Worm (Caenorhabditis elegans) whole organism, early embryonic: ENCODE data around the gene fbxc-51.

Experiments used
- F13C5.2 ChIP-seq: sonication (generic microtip); optimal IDR thresholded peaks from 2 replicates; lab custom pipeline; 2017; ENCODE audit warnings: mild to moderate bottlenecking, missing genetic modification characterization, inconsistent platforms, missing compliant biosample characterization
- ama-1 ChIP-seq: fragments of 150-350 bp; optimal IDR thresholded peaks from 2 replicates; lab custom pipeline; 2014
- ceh-36 ChIP-seq: sonication (generic microtip); optimal IDR thresholded peaks from 2 replicates; lab custom pipeline; 2016; ENCODE audit warnings: missing genetic modification characterization, inconsistent platforms, missing compliant biosample characterization
- ets-7 ChIP-seq: sonication (generic microtip); optimal IDR thresholded peaks from 2 replicates; lab custom pipeline; 2016; ENCODE audit warnings: missing genotype, missing genetic modification characterization, missing compliant biosample characterization
- flt-1 ChIP-seq: fragments of 200-800 bp; sonication (Bioruptor generic); IDR thresholded peaks from 2 replicates; pipeline ENCODE4 v1.3.6; 2022; ENCODE audit warnings: missing genetic modification characterization, missing compliant biosample characterization
- hnd-1 ChIP-seq: sonication (generic microtip); optimal IDR thresholded peaks from 2 replicates; lab custom pipeline; 2016; ENCODE audit warnings: missing genetic modification characterization, missing compliant biosample characterization
- pes-1 ChIP-seq: fragments of 200-800 bp; sonication (Bioruptor generic); IDR thresholded peaks from 2 replicates; pipeline ENCODE4 v1.3.6; 2022; ENCODE audit warnings: missing genetic modification reagents, missing genetic modification characterization, missing compliant biosample characterization
- tra-4 ChIP-seq: sonication (generic microtip); optimal IDR thresholded peaks from 2 replicates; lab custom pipeline; 2017; ENCODE audit warnings: missing genetic modification characterization, missing compliant biosample characterization

DNA sequence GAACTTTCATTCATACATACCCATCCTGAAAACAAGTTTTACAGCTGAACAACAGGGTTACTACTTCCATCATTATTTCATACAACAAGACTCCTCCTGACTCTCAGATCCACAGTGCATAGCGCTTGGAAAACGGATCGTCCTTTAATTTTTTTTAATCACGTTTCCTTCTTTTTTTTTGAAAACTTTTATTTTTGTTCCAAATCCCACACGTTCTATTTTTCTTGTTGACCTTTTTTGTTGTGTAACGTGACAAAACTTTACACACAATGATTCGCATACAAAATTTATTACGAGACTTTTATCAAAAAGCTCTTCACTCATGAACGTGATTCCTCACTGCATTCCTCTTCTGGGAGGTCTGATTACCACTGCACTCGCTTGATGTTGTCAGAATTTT is 28.5 kb upstream of the fbxc-51 start, which contains the start of gene clc-33:
- TF ChIP-seq F13C5.2 (no peak), ets-7 (tag; lab: Kevin White, UChicago) (no peak), tra-4 (tag; lab: Kevin White, UChicago) (no peak), ceh-36 (tag; lab: Kevin White, UChicago) (no peak), pes-1 (no peak), ama-1 (no peak), flt-1 (no peak), hnd-1 (tag; lab: Kevin White, UChicago) (no peak)
